Worm (Caenorhabditis elegans) whole organism, late embryonic: ENCODE results near the gene ttr-3.
A peak's percentile ranks its signal among the peaks of the same experiment; 100 is the strongest.

Source experiments
- C08G9.2 ChIP-seq: sonication (generic microtip); optimal IDR thresholded peaks from 2 replicates; lab custom pipeline; 2016; ENCODE audit warnings: mild to moderate bottlenecking, missing genetic modification characterization, moderate library complexity, missing compliant biosample characterization
- C38D4.7 ChIP-seq: fragments of 200-800 bp; sonication (Bioruptor generic); optimal IDR thresholded peaks from 2 replicates; lab custom pipeline; 2018; ENCODE audit warnings: mild to moderate bottlenecking, missing genetic modification characterization, moderate library complexity, missing compliant biosample characterization
- F13H6.1 ChIP-seq: sonication (generic microtip); optimal IDR thresholded peaks from 2 replicates; lab custom pipeline; 2016; ENCODE audit warnings: missing genetic modification characterization, missing compliant biosample characterization
- K02D7.2 ChIP-seq: sonication (generic microtip); optimal IDR thresholded peaks from 2 replicates; lab custom pipeline; 2017; ENCODE audit warnings: mild to moderate bottlenecking, missing genetic modification characterization, missing compliant biosample characterization
- T23F11.4 ChIP-seq: fragments of 200-800 bp; sonication (Bioruptor generic); optimal IDR thresholded peaks from 2 replicates; lab custom pipeline; 2018; ENCODE audit warnings: mild to moderate bottlenecking, missing genetic modification characterization, missing compliant biosample characterization
- Y22D7AL.16 ChIP-seq: sonication (generic microtip); optimal IDR thresholded peaks from 2 replicates; lab custom pipeline; 2016; ENCODE audit warnings: missing genetic modification characterization, missing compliant biosample characterization
- ceh-14 ChIP-seq: sonication (generic microtip); optimal IDR thresholded peaks from 2 replicates; lab custom pipeline; 2016; ENCODE audit warnings: missing genotype, missing genetic modification characterization, missing compliant biosample characterization
- ceh-18 ChIP-seq: sonication (generic microtip); optimal IDR thresholded peaks from 2 replicates; lab custom pipeline; 2016; ENCODE audit warnings: missing genetic modification characterization, missing compliant biosample characterization
- ceh-2 ChIP-seq: sonication (generic microtip); optimal IDR thresholded peaks from 2 replicates; lab custom pipeline; 2016; ENCODE audit warnings: missing genotype, missing genetic modification characterization, missing compliant biosample characterization
- ceh-22 ChIP-seq: sonication (generic microtip); optimal IDR thresholded peaks from 2 replicates; lab custom pipeline; 2017; ENCODE audit warnings: missing biosample characterization, missing genetic modification characterization
- ceh-30 ChIP-seq: fragments of 150-350 bp; optimal IDR thresholded peaks from 2 replicates; lab custom pipeline; 2014; ENCODE audit warnings: missing biosample characterization, missing genetic modification characterization
- ceh-34 ChIP-seq: sonication (generic microtip); optimal IDR thresholded peaks from 2 replicates; lab custom pipeline; 2016; ENCODE audit warnings: mild to moderate bottlenecking, missing genetic modification characterization, missing compliant biosample characterization
- ceh-48 ChIP-seq: sonication (generic microtip); optimal IDR thresholded peaks from 2 replicates; lab custom pipeline; 2016; ENCODE audit warnings: missing genetic modification characterization, inconsistent platforms, missing compliant biosample characterization
- ceh-9 ChIP-seq: sonication (generic microtip); optimal IDR thresholded peaks from 2 replicates; lab custom pipeline; 2016; ENCODE audit warnings: mild to moderate bottlenecking, missing genetic modification characterization, inconsistent platforms, missing compliant biosample characterization
- dmd-4 ChIP-seq: sonication (generic microtip); optimal IDR thresholded peaks from 2 replicates; lab custom pipeline; 2016; ENCODE audit warnings: borderline replicate concordance, missing genetic modification characterization, missing compliant biosample characterization
- dve-1 ChIP-seq: sonication (generic microtip); optimal IDR thresholded peaks from 2 replicates; lab custom pipeline; 2017; ENCODE audit warnings: antibody characterized with exemption, mild to moderate bottlenecking, missing genetic modification characterization, missing compliant biosample characterization
- elt-4 ChIP-seq: sonication (generic microtip); optimal IDR thresholded peaks from 2 replicates; lab custom pipeline; 2016; ENCODE audit warnings: missing genetic modification characterization, missing compliant biosample characterization
- eyg-1 ChIP-seq: sonication (generic microtip); optimal IDR thresholded peaks from 2 replicates; lab custom pipeline; 2016; ENCODE audit warnings: missing genotype, missing genetic modification characterization, missing compliant biosample characterization
- fkh-10 ChIP-seq: fragments of 150-350 bp; optimal IDR thresholded peaks from 2 replicates; lab custom pipeline; 2014; ENCODE audit warnings: missing biosample characterization, missing genetic modification reagents, missing genetic modification characterization
- fkh-6 ChIP-seq: sonication (generic microtip); optimal IDR thresholded peaks from 2 replicates; lab custom pipeline; 2016; ENCODE audit warnings: missing genetic modification characterization, missing compliant biosample characterization
- hlh-15 ChIP-seq: sonication (generic microtip); optimal IDR thresholded peaks from 2 replicates; lab custom pipeline; 2016; ENCODE audit warnings: missing genetic modification characterization, missing compliant biosample characterization
- lim-6 ChIP-seq: sonication (generic microtip); optimal IDR thresholded peaks from 2 replicates; lab custom pipeline; 2016; ENCODE audit warnings: missing genetic modification characterization, missing compliant biosample characterization
- madf-2 ChIP-seq: sonication (generic microtip); optimal IDR thresholded peaks from 2 replicates; lab custom pipeline; 2017; ENCODE audit warnings: missing genetic modification characterization, missing compliant biosample characterization
- mec-3 ChIP-seq: sonication (generic microtip); optimal IDR thresholded peaks from 2 replicates; lab custom pipeline; 2016; ENCODE audit warnings: borderline replicate concordance, missing genetic modification characterization, missing compliant biosample characterization
- nfya-1 ChIP-seq: sonication (generic microtip); optimal IDR thresholded peaks from 2 replicates; lab custom pipeline; 2017; ENCODE audit warnings: missing genetic modification characterization, mild to moderate bottlenecking, missing compliant biosample characterization, antibody characterized with exemption, moderate library complexity
- nhr-11 ChIP-seq: fragments of 150-350 bp; optimal IDR thresholded peaks from 2 replicates; lab custom pipeline; 2014; ENCODE audit warnings: missing biosample characterization, missing genetic modification characterization
- npax-4 ChIP-seq: sonication (generic microtip); optimal IDR thresholded peaks from 2 replicates; lab custom pipeline; 2016; ENCODE audit warnings: missing genetic modification characterization, missing compliant biosample characterization
- rnt-1 ChIP-seq: sonication (generic microtip); optimal IDR thresholded peaks from 2 replicates; lab custom pipeline; 2016; ENCODE audit warnings: missing genetic modification characterization, missing compliant biosample characterization
- sdc-2 ChIP-seq: sonication (generic microtip); optimal IDR thresholded peaks from 2 replicates; lab custom pipeline; 2016; ENCODE audit warnings: missing genotype, missing genetic modification characterization, missing compliant biosample characterization
- sox-4 ChIP-seq: sonication (generic microtip); optimal IDR thresholded peaks from 2 replicates; lab custom pipeline; 2017; ENCODE audit warnings: mild to moderate bottlenecking, missing genetic modification characterization, inconsistent platforms, missing compliant biosample characterization
- tbx-7 ChIP-seq: sonication (generic microtip); optimal IDR thresholded peaks from 2 replicates; lab custom pipeline; 2016; ENCODE audit warnings: missing genotype, missing genetic modification characterization, missing compliant biosample characterization
- unc-42 ChIP-seq: sonication (generic microtip); optimal IDR thresholded peaks from 2 replicates; lab custom pipeline; 2016; ENCODE audit warnings: missing genotype, missing genetic modification characterization, missing compliant biosample characterization
- unc-55 ChIP-seq: sonication (generic microtip); optimal IDR thresholded peaks from 2 replicates; lab custom pipeline; 2017; ENCODE audit warnings: missing biosample characterization, missing genetic modification reagents, missing genetic modification characterization
- unc-86 ChIP-seq: sonication (generic microtip); optimal IDR thresholded peaks from 2 replicates; lab custom pipeline; 2016; ENCODE audit warnings: missing genetic modification characterization, missing compliant biosample characterization
- zip-5 ChIP-seq: sonication (generic microtip); optimal IDR thresholded peaks from 2 replicates; lab custom pipeline; 2016; ENCODE audit warnings: missing genetic modification characterization, missing compliant biosample characterization
- ztf-16 ChIP-seq: sonication (generic microtip); optimal IDR thresholded peaks from 2 replicates; lab custom pipeline; 2017; ENCODE audit warnings: missing genetic modification characterization, missing compliant biosample characterization

ttr-3 gene

DNA sequence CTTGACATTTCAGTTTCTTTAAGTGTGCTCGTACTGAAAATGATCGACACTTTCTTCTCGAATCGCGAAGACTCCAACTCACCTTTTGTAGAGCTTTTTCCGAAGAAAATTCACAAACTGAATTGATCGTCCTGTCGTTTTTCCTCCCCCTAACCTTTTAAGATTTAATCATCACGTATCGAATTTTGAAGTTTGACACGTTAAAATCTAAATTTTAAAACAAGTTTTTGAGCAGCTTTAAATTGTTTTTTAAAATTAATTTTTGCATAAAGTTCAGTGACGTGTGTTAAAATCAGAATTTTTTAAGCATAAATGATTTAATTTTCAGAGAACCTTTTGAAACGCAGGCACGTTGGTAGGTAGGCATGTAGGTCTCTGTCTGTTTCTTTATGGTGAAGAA, 35.2 kb downstream of the ttr-3 start, which contains the start of gene alg-4:
Gene alg-4 (minus strand): TSS at position 101 of the 400 bp plus-strand sequence.
- TF ChIP-seq T23F11.4 (GFP tag; lab: Kevin White, UChicago) (no peak), sdc-2 (tag; lab: Kevin White, UChicago) (no peak), ceh-18 (tag; lab: Kevin White, UChicago) (no peak), ceh-48 (tag; lab: Kevin White, UChicago) (no peak), ceh-2 (tag; lab: Kevin White, UChicago) (no peak), F13H6.1 (tag; lab: Kevin White, UChicago) (no peak), ceh-22 (tag; lab: Kevin White, UChicago) (no peak), nhr-11 (tag; lab: Kevin White, UChicago) (no peak), C08G9.2 (no peak), madf-2 (tag; lab: Kevin White, UChicago) (no peak), npax-4 (tag; lab: Kevin White, UChicago) (no peak), Y22D7AL.16 (tag; lab: Kevin White, UChicago) (no peak), unc-86 (no peak), elt-4 (tag; lab: Kevin White, UChicago) (no peak), nfya-1 (tag; lab: Kevin White, UChicago) (no peak), K02D7.2 (no peak), ceh-30 (tag; lab: Kevin White, UChicago) (no peak), unc-55 (GFP tag; lab: Kevin White, UChicago) (no peak), ztf-16 (no peak)

- TF ChIP-seq mec-3 (tag; lab: Kevin White, UChicago) (no peak), fkh-6 (tag; lab: Kevin White, UChicago) (no peak), dve-1 (tag; lab: Kevin White, UChicago) (no peak), zip-5 (tag; lab: Kevin White, UChicago) (no peak), dmd-4 (tag; lab: Kevin White, UChicago) (no peak), lim-6 (tag; lab: Kevin White, UChicago) (no peak), madf-2 (tag; lab: Kevin White, UChicago) (no peak), unc-42 (tag; lab: Kevin White, UChicago) (peak; percentile 82)
Observed at ce11 chrIII:9886323-9886722, 40.2 kb downstream of the ttr-3 start.

DNA sequence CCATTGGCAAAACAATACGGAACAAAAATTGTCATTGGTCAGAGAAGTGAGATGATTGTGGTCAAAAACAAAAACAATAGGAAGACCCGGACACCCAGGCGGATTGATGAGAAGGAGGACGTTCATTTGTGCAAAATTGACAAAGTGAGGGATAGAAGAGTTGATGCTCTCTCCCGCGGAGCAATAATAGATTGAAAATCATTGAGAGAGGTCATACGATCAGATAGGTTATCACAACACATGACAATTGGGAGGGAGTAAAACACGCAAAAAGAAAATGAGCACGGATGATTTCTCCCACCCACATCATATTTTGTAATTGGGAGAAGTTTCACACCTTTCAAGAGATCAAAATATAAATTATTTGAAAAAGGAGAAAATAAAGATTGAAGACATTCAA, 40.9 kb downstream of the ttr-3 start:
- TF ChIP-seq ceh-14 (no peak), sox-4 (tag; lab: Kevin White, UChicago) (no peak), tbx-7 (tag; lab: Kevin White, UChicago) (no peak), dmd-4 (tag; lab: Kevin White, UChicago) (no peak), rnt-1 (tag; lab: Kevin White, UChicago) (no peak), eyg-1 (tag; lab: Kevin White, UChicago) (no peak), fkh-6 (tag; lab: Kevin White, UChicago) (no peak), ceh-9 (no peak), nfya-1 (tag; lab: Kevin White, UChicago) (no peak)
- TF ChIP-seq, all 69 proteins: peak for 0

- TF ChIP-seq C38D4.7 (GFP tag; lab: Kevin White, UChicago) (no peak), nhr-11 (tag; lab: Kevin White, UChicago) (no peak), hlh-15 (tag; lab: Kevin White, UChicago) (no peak), fkh-10 (GFP tag; lab: Kevin White, UChicago) (no peak), F13H6.1 (tag; lab: Kevin White, UChicago) (no peak), ceh-34 (tag; lab: Kevin White, UChicago) (peak; percentile 57)
- TF ChIP-seq, all 69 proteins: peak for 1
Observed at ce11 chrIII:9878828-9879227, 47.7 kb downstream of the ttr-3 start, which contains the start of gene ZK757.2. Gene ZK757.2, minus strand, starts transcription at chrIII:9878928.
